Fruit fly (Drosophila melanogaster): ENCODE measurements around the gene Ir62a.

The Ir62a gene

dm6 chr3L:1515820-1516540 lies 15.1 kb downstream of the Ir62a start (continued):
- peak; percentile 59 for TF ChIP-seq CG6689 (GFP tag; IDR thresholded peaks at IDR 0.05)
- TF ChIP-seq CG7745 (tag; optimal IDR thresholded peaks at IDR 0.05) = no peak
- no peak for TF ChIP-seq sima (GFP tag; optimal IDR thresholded peaks at IDR 0.05)
- no peak for TF ChIP-seq CG31365 (tag; optimal IDR thresholded peaks at IDR 0.05)
- no peak for TF ChIP-seq CG10147 (GFP tag; optimal IDR thresholded peaks at IDR 0.05)
- TF ChIP-seq kah (GFP tag; optimal IDR thresholded peaks at IDR 0.05) = no peak
- TF ChIP-seq ERR (GFP tag; optimal IDR thresholded peaks at IDR 0.05) = no peak
- no peak for TF ChIP-seq zen2 (GFP tag; IDR thresholded peaks at IDR 0.05; ENCODE audit: partially characterized antibody)
- no peak for TF ChIP-seq CG34376 (GFP tag; optimal IDR thresholded peaks at IDR 0.05)
- TF ChIP-seq onecut (GFP tag; IDR thresholded peaks at IDR 0.05) = peak; percentile 65
- peak; percentile 93 for TF ChIP-seq Med (GFP tag)
- TF ChIP-seq CG32767 (GFP tag; IDR thresholded peaks at IDR 0.05) = peak; percentile 62
- TF ChIP-seq Asciz (GFP tag; optimal IDR thresholded peaks at IDR 0.05) = peak; percentile 76
- peak; percentile 48 for TF ChIP-seq CG9609 (GFP tag; optimal IDR thresholded peaks at IDR 0.05)
- 0 out of 2 replicates have a peak, but pooled peaks have one; percentile 24 for TF ChIP-seq Atf6 (GFP tag; IDR thresholded peaks at IDR 0.05)
- TF ChIP-seq Ssrp (tag; optimal IDR thresholded peaks at IDR 0.05) = peak; percentile 81
- peak; percentile 83 for TF ChIP-seq Sox100B (GFP tag; optimal IDR thresholded peaks at IDR 0.05)
- TF ChIP-seq CG6272 (GFP tag; IDR thresholded peaks at IDR 0.05) = peak; percentile 51
- TF ChIP-seq Hr51 (GFP tag; optimal IDR thresholded peaks at IDR 0.05) = peak in 1 of 2 experiments; percentile 78
- TF ChIP-seq gcm (GFP tag; optimal IDR thresholded peaks at IDR 0.05) = peak; percentile 69
- TF ChIP-seq pzg (GFP tag; optimal IDR thresholded peaks at IDR 0.05) = no peak
- peak; percentile 78 for TF ChIP-seq tin (GFP tag; optimal IDR thresholded peaks at IDR 0.05)
- TF ChIP-seq CG8924 (tag; optimal IDR thresholded peaks at IDR 0.05) = peak; percentile 81
- TF ChIP-seq her (GFP tag; optimal IDR thresholded peaks at IDR 0.05) = peak; percentile 30
- TF ChIP-seq CG18262 (tag; optimal IDR thresholded peaks at IDR 0.05) = peak; percentile 86
- peak; percentile 70 for TF ChIP-seq CG1603 (tag; optimal IDR thresholded peaks at IDR 0.05)
- no peak for TF ChIP-seq rib (GFP tag; IDR thresholded peaks at IDR 0.05)
- TF ChIP-seq insv (GFP tag; optimal IDR thresholded peaks at IDR 0.05) = peak in 1 of 2 experiments; percentile 24
- peak; percentile 71 for TF ChIP-seq shn (GFP tag; optimal IDR thresholded peaks at IDR 0.05)
- peak; percentile 78 for TF ChIP-seq CG18619 (GFP tag; optimal IDR thresholded peaks at IDR 0.05)
- peak; percentile 66 for TF ChIP-seq Ada2b (GFP tag; IDR thresholded peaks at IDR 0.05)
- peak; percentile 62 for TF ChIP-seq HmgZ (tag; optimal IDR thresholded peaks at IDR 0.05)
- TF ChIP-seq prd (optimal IDR thresholded peaks at IDR 0.05) = no peak
- TF ChIP-seq prd (GFP tag; IDR thresholded peaks at IDR 0.05) = peak; percentile 79
- peak; percentile 71 for TF ChIP-seq CG1233 (GFP tag; optimal IDR thresholded peaks at IDR 0.05)
- TF ChIP-seq Taf1 (GFP tag; IDR thresholded peaks at IDR 0.05) = no peak
- no peak for TF ChIP-seq inv (GFP tag; IDR thresholded peaks at IDR 0.05; ENCODE audit: partially characterized antibody)
- peak; percentile 56 for TF ChIP-seq CG10267 (tag; optimal IDR thresholded peaks at IDR 0.05)
- no peak for TF ChIP-seq tup (GFP tag; optimal IDR thresholded peaks at IDR 0.05)
- peak; percentile 28 for TF ChIP-seq CG17802 (tag; optimal IDR thresholded peaks at IDR 0.05)
- peak; percentile 3 for TF ChIP-seq CrebB (tag; optimal IDR thresholded peaks at IDR 0.05)
- TF ChIP-seq Abd-B (GFP tag; optimal IDR thresholded peaks at IDR 0.05) = peak; percentile 73
- peak; percentile 68 for TF ChIP-seq CG12219 (GFP tag; optimal IDR thresholded peaks at IDR 0.05)
- TF ChIP-seq Bdp1 (GFP tag; optimal IDR thresholded peaks at IDR 0.05) = peak; percentile 45
- TF ChIP-seq pan (optimal IDR thresholded peaks at IDR 0.05) = no peak
- TF ChIP-seq pan (GFP tag; optimal IDR thresholded peaks at IDR 0.05 in 1 of 2, IDR thresholded peaks at IDR 0.05 in 1 of 2) = peak in 1 of 2 experiments; percentile 46
- TF ChIP-seq fd102C (GFP tag; optimal IDR thresholded peaks at IDR 0.05) = no peak
- no peak for TF ChIP-seq yki (optimal IDR thresholded peaks at IDR 0.05)
- peak; percentile 84 for TF ChIP-seq kni (GFP tag; optimal IDR thresholded peaks at IDR 0.05)
- peak; percentile 82 for TF ChIP-seq CG15601 (tag; optimal IDR thresholded peaks at IDR 0.05)
